Worm (Caenorhabditis elegans) whole organism, L3 larva: ENCODE measurements around the gene F54C8.7.
"Not testable (repeated sequence)": the region's sequence is repeated elsewhere in the genome, so short reads cannot be mapped to it uniquely, and the experiment has no call there.

Experiments
- R02D3.7 ChIP-seq: fragments of 150-350 bp; optimal IDR thresholded peaks from 2 replicates; lab custom pipeline; 2014; ENCODE audit warnings: missing biosample characterization, missing genetic modification characterization
- ZK546.5 ChIP-seq: sonication (generic microtip); optimal IDR thresholded peaks from 2 replicates; lab custom pipeline; 2017; ENCODE audit warnings: missing biosample characterization, missing genetic modification characterization
- aly-2 ChIP-seq: fragments of 150-350 bp; optimal IDR thresholded peaks from 2 replicates; lab custom pipeline; 2014; ENCODE audit warnings: missing biosample characterization, missing genetic modification characterization
- ceh-16 ChIP-seq: sonication (generic microtip); optimal IDR thresholded peaks from 2 replicates; lab custom pipeline; 2017; ENCODE audit warnings: missing biosample characterization, missing genetic modification characterization
- ceh-28 ChIP-seq: fragments of 150-350 bp; optimal IDR thresholded peaks from 2 replicates; lab custom pipeline; 2014; ENCODE audit warnings: missing biosample characterization, missing genetic modification reagents, missing genetic modification characterization
- ceh-82 ChIP-seq: fragments of 150-350 bp; optimal IDR thresholded peaks from 2 replicates; lab custom pipeline; 2014; ENCODE audit warnings: missing biosample characterization, missing genetic modification characterization
- daf-12 ChIP-seq: fragments of 150-350 bp; optimal IDR thresholded peaks from 2 replicates; lab custom pipeline; 2014; ENCODE audit warnings: missing biosample characterization, missing genetic modification reagents, missing genetic modification characterization
- egl-27 ChIP-seq: sonication (generic microtip); optimal IDR thresholded peaks from 4 replicates; lab custom pipeline; 2017; ENCODE audit warnings: missing biosample characterization, missing genetic modification reagents, missing genetic modification characterization
- egl-5 ChIP-seq: fragments of 150-350 bp; optimal IDR thresholded peaks from 2 replicates; lab custom pipeline; 2017; ENCODE audit warnings: missing biosample characterization, missing genetic modification reagents, missing genetic modification characterization, inconsistent platforms
- elt-1 ChIP-seq: fragments of 150-350 bp; optimal IDR thresholded peaks from 2 replicates; lab custom pipeline; 2014; ENCODE audit warnings: missing biosample characterization, missing genetic modification characterization
- elt-2 ChIP-seq: sonication (generic microtip); optimal IDR thresholded peaks from 2 replicates; lab custom pipeline; 2016; ENCODE audit warnings: missing genetic modification reagents, mild to moderate bottlenecking, missing genetic modification characterization, missing compliant biosample characterization
- eor-1 ChIP-seq, 2 experiments: fragments of 150-350 bp; optimal IDR thresholded peaks; 2 replicates each; lab custom pipeline; 2014 to 2018; ENCODE audit warnings: missing biosample characterization in 2 of 2, missing genetic modification characterization in 2 of 2
- fkh-10 ChIP-seq: sonication (generic microtip); optimal IDR thresholded peaks from 2 replicates; lab custom pipeline; 2017; ENCODE audit warnings: missing biosample characterization, missing genetic modification reagents, missing genetic modification characterization
- fkh-2 ChIP-seq: fragments of 150-350 bp; optimal IDR thresholded peaks from 2 replicates; lab custom pipeline; 2014; ENCODE audit warnings: missing biosample characterization, missing genetic modification reagents, missing genetic modification characterization
- fos-1 ChIP-seq: fragments of 150-350 bp; optimal IDR thresholded peaks from 2 replicates; lab custom pipeline; 2014; ENCODE audit warnings: missing biosample characterization, missing genetic modification characterization
- jun-1 ChIP-seq: fragments of 150-350 bp; optimal IDR thresholded peaks from 2 replicates; lab custom pipeline; 2014; ENCODE audit warnings: missing biosample characterization, missing genetic modification reagents, missing genetic modification characterization
- lin-15B ChIP-seq: fragments of 150-350 bp; optimal IDR thresholded peaks from 2 replicates; lab custom pipeline; 2014; ENCODE audit warnings: missing biosample characterization, missing genetic modification characterization
- lin-39 ChIP-seq: fragments of 150-350 bp; optimal IDR thresholded peaks from 2 replicates; lab custom pipeline; 2018; ENCODE audit warnings: missing biosample characterization, missing genetic modification reagents, missing genetic modification characterization
- lsy-12 ChIP-seq: sonication (generic microtip); optimal IDR thresholded peaks from 2 replicates; lab custom pipeline; 2016; ENCODE audit warnings: mild to moderate bottlenecking, missing genetic modification characterization, missing compliant biosample characterization
- mml-1 ChIP-seq: fragments of 150-350 bp; sonication (generic microtip); optimal IDR thresholded peaks from 3 replicates; lab custom pipeline; 2014; ENCODE audit warnings: missing biosample characterization, missing genetic modification characterization
- nhr-11 ChIP-seq: fragments of 150-350 bp; optimal IDR thresholded peaks from 2 replicates; lab custom pipeline; 2014; ENCODE audit warnings: missing biosample characterization, missing genetic modification characterization
- nhr-12 ChIP-seq: fragments of 150-350 bp; optimal IDR thresholded peaks from 2 replicates; lab custom pipeline; 2014; ENCODE audit warnings: missing biosample characterization, missing genetic modification characterization
- nhr-23 ChIP-seq: fragments of 150-350 bp; optimal IDR thresholded peaks from 2 replicates; lab custom pipeline; 2014; ENCODE audit warnings: missing biosample characterization, missing genetic modification reagents, missing genetic modification characterization
- nhr-28 ChIP-seq: fragments of 150-350 bp; optimal IDR thresholded peaks from 2 replicates; lab custom pipeline; 2014; ENCODE audit warnings: missing biosample characterization, missing genetic modification characterization
- nhr-43 ChIP-seq: sonication (generic microtip); optimal IDR thresholded peaks from 2 replicates; lab custom pipeline; 2016; ENCODE audit warnings: mild to moderate bottlenecking, missing genetic modification characterization, missing compliant biosample characterization; ENCODE audit not compliant: poor library complexity, severe bottlenecking
- nhr-67 ChIP-seq: fragments of 150-350 bp; optimal IDR thresholded peaks from 2 replicates; lab custom pipeline; 2014; ENCODE audit warnings: missing biosample characterization, missing genetic modification characterization
- nhr-76 ChIP-seq: fragments of 150-350 bp; sonication (generic microtip); optimal IDR thresholded peaks from 5 replicates; lab custom pipeline; 2014; ENCODE audit warnings: missing biosample characterization, missing genetic modification characterization
- pha-4 ChIP-seq: fragments of 150-350 bp; optimal IDR thresholded peaks from 2 replicates; lab custom pipeline; 2014; ENCODE audit warnings: missing biosample characterization, missing genetic modification reagents, missing genetic modification characterization
- sea-2 ChIP-seq: fragments of 150-350 bp; sonication (generic microtip); optimal IDR thresholded peaks from 4 replicates; lab custom pipeline; 2014; ENCODE audit warnings: missing biosample characterization, missing genetic modification reagents, missing genetic modification characterization
- skn-1 ChIP-seq: fragments of 150-350 bp; optimal IDR thresholded peaks from 2 replicates; lab custom pipeline; 2014; ENCODE audit warnings: missing biosample characterization, missing genetic modification characterization
- snpc-4 ChIP-seq: fragments of 150-350 bp; optimal IDR thresholded peaks from 2 replicates; lab custom pipeline; 2014; ENCODE audit warnings: missing biosample characterization, missing genetic modification characterization
- tbx-2 ChIP-seq: sonication (generic microtip); optimal IDR thresholded peaks from 2 replicates; lab custom pipeline; 2016; ENCODE audit warnings: mild to moderate bottlenecking, missing genetic modification characterization, missing compliant biosample characterization
- zag-1 ChIP-seq: fragments of 150-350 bp; optimal IDR thresholded peaks from 2 replicates; lab custom pipeline; 2014; ENCODE audit warnings: missing biosample characterization, missing genetic modification characterization
- ztf-11 ChIP-seq: fragments of 150-350 bp; optimal IDR thresholded peaks from 2 replicates; lab custom pipeline; 2014; ENCODE audit warnings: missing biosample characterization, missing genetic modification characterization
- ztf-4 ChIP-seq: fragments of 150-350 bp; optimal IDR thresholded peaks from 2 replicates; lab custom pipeline; 2014; ENCODE audit warnings: missing biosample characterization, missing genetic modification characterization

F54C8.7 gene

DNA sequence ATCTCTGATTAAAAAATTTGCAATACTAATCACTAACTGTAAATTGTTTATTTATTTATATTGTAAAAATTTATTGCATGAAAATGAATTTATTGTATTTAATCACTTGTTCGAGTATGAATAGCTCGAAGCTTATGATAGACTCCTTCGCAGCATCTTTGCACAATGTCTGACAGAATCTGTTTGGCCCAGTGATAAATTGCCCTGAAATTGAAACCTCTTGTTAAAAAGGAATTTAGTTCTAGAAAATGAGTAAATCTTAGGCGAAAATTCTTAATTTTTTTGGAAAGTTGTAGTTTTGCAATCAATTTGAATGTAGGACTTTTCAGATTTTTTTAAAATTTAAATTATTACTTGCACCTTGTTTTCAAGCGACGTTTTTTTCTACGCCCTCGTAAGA lies 18.9 kb downstream of the F54C8.7 start:
- TF ChIP-seq jun-1 (no peak), ceh-82 (tag; lab: Kevin White, UChicago) (no peak), egl-27 (tag; lab: Kevin White, UChicago) (no peak), nhr-12 (no peak), elt-2 (tag; lab: Kevin White, UChicago) (no peak), aly-2 (tag; lab: Kevin White, UChicago) (no peak), ceh-28 (tag; lab: Kevin White, UChicago) (no peak), nhr-23 (tag; lab: Kevin White, UChicago) (no peak), snpc-4 (no peak), lsy-12 (tag; lab: Kevin White, UChicago) (no peak), ztf-4 (tag; lab: Kevin White, UChicago) (no peak), nhr-11 (tag; lab: Kevin White, UChicago) (no peak), egl-5 (tag; lab: Kevin White, UChicago) (no peak)

DNA sequence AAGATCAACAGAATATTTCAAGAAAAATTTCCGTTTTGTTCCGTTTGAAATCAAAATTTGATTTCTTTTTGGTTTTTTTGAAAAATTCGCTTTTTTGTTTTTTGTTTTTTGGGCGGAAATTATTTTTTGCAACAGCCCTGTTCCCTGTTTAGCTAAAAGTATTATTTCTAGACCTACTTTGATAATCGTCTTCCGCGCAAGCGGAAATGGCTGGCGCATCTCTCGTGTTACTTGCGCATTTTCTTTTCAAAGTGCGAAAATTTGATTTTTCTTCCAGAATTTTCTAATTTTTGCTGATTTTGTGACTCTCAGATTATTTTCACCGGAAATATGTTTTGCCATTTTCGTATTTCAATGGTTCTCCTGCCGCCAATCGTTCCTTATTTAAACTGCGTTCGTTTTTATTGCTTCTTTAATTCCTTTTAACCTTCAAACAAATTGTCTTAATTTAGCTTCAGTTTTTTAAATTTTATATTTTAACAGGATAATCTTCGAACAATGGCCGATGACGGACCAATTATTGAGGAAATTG lies 20.2 kb downstream of the F54C8.7 start, which contains the start of gene cpar-1:
Gene cpar-1 (plus strand): TSS at position 482 of the 532 bp plus-strand sequence.
- TF ChIP-seq nhr-28 (no peak), zag-1 (tag; lab: Kevin White, UChicago) (no peak), nhr-23 (tag; lab: Kevin White, UChicago) (no peak), skn-1 (tag; lab: Kevin White, UChicago) (no peak), eor-1 (tag; optimal IDR thresholded peaks at IDR 0.05; lab: Kevin White, UChicago) (no peak), ztf-11 (tag; lab: Kevin White, UChicago) (no peak), lin-39 (no peak), R02D3.7 (tag; lab: Kevin White, UChicago) (no peak), elt-1 (tag; lab: Kevin White, UChicago) (no peak), daf-12 (no peak), egl-27 (tag; lab: Kevin White, UChicago) (no peak), nhr-76 (no peak), nhr-12 (no peak), tbx-2 (tag; lab: Kevin White, UChicago) (no peak), fos-1 (tag; lab: Kevin White, UChicago) (no peak)

DNA sequence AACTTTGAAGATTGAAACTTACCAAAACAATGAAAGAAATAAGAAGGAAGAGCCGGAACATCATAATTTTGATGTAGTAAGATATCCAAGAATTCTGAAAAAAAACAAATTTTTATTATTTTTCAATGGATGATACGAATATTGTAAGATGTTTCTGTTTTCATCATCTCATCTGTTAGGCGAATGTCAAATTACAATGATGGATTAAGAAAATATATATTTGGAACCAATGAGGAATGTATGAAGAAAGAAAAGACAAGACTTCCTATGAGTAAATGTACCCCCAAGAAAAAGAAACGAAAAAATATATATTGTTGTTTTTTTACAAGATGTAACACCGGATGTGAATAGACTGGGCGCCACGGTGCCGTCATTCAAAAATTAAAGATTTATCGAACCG lies 27.6 kb downstream of the F54C8.7 start, which contains the start of gene T26G10.5:
Gene T26G10.5 (minus strand): TSS at position 101 of the 400 bp plus-strand sequence.
- no peak for TF ChIP-seq ZK546.5 (tag; lab: Kevin White, UChicago)
- no peak for TF ChIP-seq lin-39
- TF ChIP-seq tbx-2 (tag; lab: Kevin White, UChicago): no peak
- TF ChIP-seq ceh-28 (tag; lab: Kevin White, UChicago): no peak
- no peak for TF ChIP-seq nhr-28
- no peak for TF ChIP-seq nhr-67
- TF ChIP-seq fkh-10: no peak
- TF ChIP-seq nhr-76: no peak
- TF ChIP-seq pha-4 (tag; lab: Kevin White, UChicago): no peak
- no peak for TF ChIP-seq ztf-4 (tag; lab: Kevin White, UChicago)
- TF ChIP-seq jun-1: no peak

DNA sequence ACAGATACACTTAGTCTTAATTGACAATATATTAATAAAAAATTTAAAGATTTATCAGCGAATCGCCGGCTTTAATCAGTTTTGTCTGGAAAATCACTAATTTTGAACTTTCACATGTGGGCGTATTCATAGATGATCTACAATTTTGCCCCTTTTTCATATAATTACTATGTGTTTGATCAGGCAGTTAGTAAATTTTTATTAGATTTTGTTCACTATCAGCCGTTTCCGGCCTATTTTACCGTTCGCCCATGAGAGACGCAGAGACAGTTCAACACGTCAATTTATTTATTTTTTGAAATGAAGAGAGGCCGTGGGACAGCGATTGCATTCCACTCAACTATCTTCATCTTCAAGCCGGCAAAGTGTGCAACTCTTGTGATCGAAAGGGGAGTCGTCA lies 33.6 kb downstream of the F54C8.7 start, which contains the start of gene T26G10.4:
Gene T26G10.4 (plus strand): TSS at position 301 of the 400 bp plus-strand sequence.
- not testable (repeated sequence) for TF ChIP-seq daf-12; nhr-28; fos-1 (tag; lab: Kevin White, UChicago)

DNA sequence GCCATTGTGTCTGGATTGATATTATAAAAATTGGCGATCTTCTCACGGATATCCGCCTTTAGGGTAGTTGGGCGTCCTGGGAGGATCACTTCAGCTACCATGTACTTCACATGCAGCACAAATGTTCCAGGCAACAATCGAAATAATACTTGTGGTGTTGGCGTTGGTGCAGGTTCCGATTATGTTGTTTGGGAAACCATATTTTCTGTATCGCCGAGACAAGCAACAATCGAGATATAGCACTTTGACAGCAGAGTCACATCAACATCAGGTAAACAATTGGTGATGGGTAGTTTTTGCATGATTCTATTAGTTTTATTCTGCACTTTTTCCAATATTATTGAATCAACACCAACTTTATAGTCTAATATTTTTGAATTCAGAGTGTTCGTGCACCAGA lies 40.5 kb downstream of the F54C8.7 start, which contains the start of gene T26G10.3:
Gene T26G10.3 (minus strand): TSS at position 101 of the 400 bp plus-strand sequence.
- TF ChIP-seq lin-15B (tag; lab: Kevin White, UChicago) (no peak), fos-1 (tag; lab: Kevin White, UChicago) (no peak), sea-2 (GFP tag; lab: Kevin White, UChicago) (no peak), ceh-16 (tag; lab: Kevin White, UChicago) (no peak), nhr-43 (tag; lab: Kevin White, UChicago) (no peak), nhr-28 (no peak), lsy-12 (tag; lab: Kevin White, UChicago) (no peak), mml-1 (tag; lab: Kevin White, UChicago) (no peak), nhr-67 (no peak), fkh-2 (tag; lab: Kevin White, UChicago) (no peak)
